Fruit fly (Drosophila melanogaster) whole organism, embryonic: Measurements from ENCODE around the gene CG13893.

Source experiments
- Bdp1 ChIP-seq: fragments of 200-800 bp; sonication (Bioruptor generic); optimal IDR thresholded peaks from 3 replicates; lab custom pipeline; 2016; ENCODE audit warnings: missing biosample characterization, missing genetic modification characterization
- CG10654 ChIP-seq: fragments of 200-800 bp; sonication (Bioruptor generic); optimal IDR thresholded peaks from 2 replicates; lab custom pipeline; 2016; ENCODE audit warnings: missing biosample characterization, missing genetic modification characterization
- CG11085 ChIP-seq: fragments of 200-800 bp; sonication (Bioruptor generic); IDR thresholded peaks from 2 replicates; pipeline ENCODE4 v1.3.6; 2022; ENCODE audit warnings: missing biosample characterization, missing genetic modification characterization
- CG12769 ChIP-seq: fragments of 200-800 bp; sonication (Bioruptor generic); optimal IDR thresholded peaks from 2 replicates; lab custom pipeline; 2019; ENCODE audit warnings: missing biosample characterization, mild to moderate bottlenecking, missing genetic modification characterization, moderate library complexity
- CG13296 ChIP-seq: fragments of 200-800 bp; sonication (Bioruptor generic); optimal IDR thresholded peaks from 3 replicates; lab custom pipeline; 2018; ENCODE audit warnings: missing biosample characterization, mild to moderate bottlenecking, missing genetic modification characterization
- CG13894 ChIP-seq: fragments of 200-800 bp; sonication (Bioruptor generic); optimal IDR thresholded peaks from 3 replicates; lab custom pipeline; 2018; ENCODE audit warnings: missing biosample characterization, mild to moderate bottlenecking, missing genetic modification characterization, moderate library complexity
- CG1602 ChIP-seq: fragments of 200-800 bp; sonication (Bioruptor generic); optimal IDR thresholded peaks from 3 replicates; lab custom pipeline; 2016; ENCODE audit warnings: missing biosample characterization, missing genetic modification characterization
- CG1647 ChIP-seq: fragments of 200-800 bp; sonication (Bioruptor generic); optimal IDR thresholded peaks from 3 replicates; lab custom pipeline; 2016; ENCODE audit warnings: missing biosample characterization, missing genetic modification characterization
- CG18262 ChIP-seq: fragments of 200-800 bp; optimal IDR thresholded peaks from 3 replicates; lab custom pipeline; 2019; ENCODE audit warnings: missing biosample characterization, mild to moderate bottlenecking, missing genetic modification characterization, moderate library complexity
- CG6791 ChIP-seq: fragments of 200-800 bp; sonication (Bioruptor generic); IDR thresholded peaks from 3 replicates; pipeline ENCODE4 v1.3.6; 2022; ENCODE audit warnings: missing biosample characterization, missing genetic modification characterization; ENCODE audit not compliant: partially characterized antibody
- CG7786 ChIP-seq: fragments of 200-800 bp; sonication (Bioruptor generic); optimal IDR thresholded peaks from 2 replicates; lab custom pipeline; 2016; ENCODE audit warnings: missing biosample characterization, missing genetic modification characterization
- CG9215 ChIP-seq: fragments of 200-800 bp; sonication (Bioruptor generic); IDR thresholded peaks from 2 replicates; pipeline ENCODE4 v1.3.6; 2022; ENCODE audit warnings: missing biosample characterization, missing genetic modification characterization
- CG9437 ChIP-seq: fragments of 200-800 bp; sonication (Bioruptor generic); optimal IDR thresholded peaks from 2 replicates; lab custom pipeline; 2018; ENCODE audit warnings: missing biosample characterization, mild to moderate bottlenecking, missing genetic modification characterization
- CG9797 ChIP-seq: fragments of 200-800 bp; sonication (Bioruptor generic); optimal IDR thresholded peaks from 3 replicates; lab custom pipeline; 2018; ENCODE audit warnings: missing biosample characterization, mild to moderate bottlenecking, missing genetic modification characterization
- CHES-1-like ChIP-seq: fragments of 200-800 bp; sonication (Bioruptor generic); optimal IDR thresholded peaks from 2 replicates; lab custom pipeline; 2016; ENCODE audit warnings: missing biosample characterization, missing genetic modification characterization
- CkIIα-i1 ChIP-seq: fragments of 200-800 bp; sonication (Bioruptor generic); IDR thresholded peaks from 2 replicates; pipeline ENCODE4 v1.3.6; 2022; ENCODE audit warnings: missing biosample characterization, missing genetic modification characterization
- Dref ChIP-seq: fragments of 200-800 bp; sonication (Bioruptor generic); IDR thresholded peaks from 2 replicates; pipeline ENCODE4 v1.3.6; 2022; ENCODE audit warnings: missing biosample characterization, missing genetic modification characterization
- Drgx ChIP-seq: fragments of 200-800 bp; sonication (Bioruptor generic); IDR thresholded peaks from 2 replicates; pipeline ENCODE4 v1.3.6; 2022; ENCODE audit warnings: missing biosample characterization, missing genetic modification characterization
- Eip74EF ChIP-seq, 2 experiments: fragments of 200-800 bp in 1 of 2; fragments of >200 bp in 1 of 2; sonication (Bioruptor generic) in 1 of 2; optimal IDR thresholded peaks; 2 replicates each; lab custom pipeline; 2017 to 2019; ENCODE audit warnings: missing biosample characterization in 2 of 2, missing genetic modification characterization in 2 of 2, mild to moderate bottlenecking in 1 of 2, moderate library complexity in 1 of 2
- Fer2 ChIP-seq: fragments of 200-800 bp; sonication (Bioruptor generic); optimal IDR thresholded peaks from 2 replicates; lab custom pipeline; 2018; ENCODE audit warnings: missing biosample characterization, mild to moderate bottlenecking, missing genetic modification characterization, moderate library complexity
- Hand ChIP-seq: fragments of 200-800 bp; sonication (Bioruptor generic); optimal IDR thresholded peaks from 2 replicates; lab custom pipeline; 2017; ENCODE audit warnings: mild to moderate bottlenecking, missing biosample characterization, missing genetic modification reagents, missing genetic modification characterization
- Hr51 ChIP-seq, 2 experiments: fragments of 200-800 bp; sonication (Bioruptor generic); optimal IDR thresholded peaks; 2 replicates in 1 of 2; 3 replicates in 1 of 2; lab custom pipeline; 2016 to 2018; ENCODE audit warnings: missing biosample characterization in 2 of 2, missing genetic modification characterization in 2 of 2, mild to moderate bottlenecking in 1 of 2, moderate library complexity in 1 of 2
- Kr ChIP-seq: fragments of 200-800 bp; sonication (Bioruptor generic); optimal IDR thresholded peaks from 2 replicates; lab custom pipeline; 2017; ENCODE audit warnings: missing biosample characterization, mild to moderate bottlenecking, missing genetic modification characterization
- NFAT ChIP-seq: fragments of 200-800 bp; sonication (Bioruptor generic); IDR thresholded peaks from 2 replicates; pipeline ENCODE4 v1.3.6; 2022; ENCODE audit warnings: missing biosample characterization, missing genetic modification characterization
- Nf-YC ChIP-seq: fragments of 200-800 bp; optimal IDR thresholded peaks from 3 replicates; lab custom pipeline; 2019; ENCODE audit warnings: missing biosample characterization, mild to moderate bottlenecking, missing genetic modification characterization, moderate library complexity
- Sry-δ ChIP-seq: fragments of 200-800 bp; sonication (Bioruptor generic); optimal IDR thresholded peaks from 2 replicates; lab custom pipeline; 2016; ENCODE audit warnings: missing biosample characterization, missing genetic modification characterization
- al ChIP-seq: fragments of 200-800 bp; sonication (Bioruptor generic); IDR thresholded peaks from 2 replicates; pipeline ENCODE4 v1.3.6; 2022; ENCODE audit warnings: missing biosample characterization, missing genetic modification characterization
- btn ChIP-seq: fragments of 200-800 bp; sonication (Bioruptor generic); optimal IDR thresholded peaks from 2 replicates; lab custom pipeline; 2016; ENCODE audit warnings: missing biosample characterization, missing genetic modification characterization
- chinmo ChIP-seq: fragments of 200-800 bp; sonication (Bioruptor generic); IDR thresholded peaks from 4 replicates; pipeline ENCODE4 v1.3.6; 2022; ENCODE audit warnings: missing biosample characterization, missing genetic modification characterization; ENCODE audit not compliant: partially characterized antibody
- ci ChIP-seq: fragments of 200-800 bp; sonication (Bioruptor generic); IDR thresholded peaks from 3 replicates; pipeline ENCODE4 v1.3.6; 2022; ENCODE audit warnings: missing biosample characterization, missing genetic modification characterization
- crol ChIP-seq: fragments of 200-800 bp; sonication (Bioruptor generic); IDR thresholded peaks from 2 replicates; pipeline ENCODE4 v1.3.6; 2022; ENCODE audit warnings: missing biosample characterization, missing genetic modification characterization
- dati ChIP-seq: fragments of 200-800 bp; sonication (Bioruptor generic); IDR thresholded peaks from 2 replicates; pipeline ENCODE4 v1.3.6; 2022; ENCODE audit warnings: missing biosample characterization, missing genetic modification characterization
- dimm ChIP-seq: fragments of 200-800 bp; sonication (Bioruptor generic); IDR thresholded peaks from 2 replicates; pipeline ENCODE4 v1.3.6; 2022; ENCODE audit warnings: missing biosample characterization, missing genetic modification characterization
- dmrt99B ChIP-seq: fragments of 200-800 bp; sonication (Bioruptor generic); optimal IDR thresholded peaks from 2 replicates; lab custom pipeline; 2018; ENCODE audit warnings: missing biosample characterization, mild to moderate bottlenecking, missing genetic modification characterization, moderate library complexity
- ewg ChIP-seq: fragments of 200-800 bp; sonication (Bioruptor generic); optimal IDR thresholded peaks from 3 replicates; lab custom pipeline; 2017; ENCODE audit warnings: mild to moderate bottlenecking, missing biosample characterization, missing genetic modification reagents, missing genetic modification characterization
- mirr ChIP-seq: fragments of 200-800 bp; sonication (Bioruptor generic); optimal IDR thresholded peaks from 3 replicates; lab custom pipeline; 2018; ENCODE audit warnings: missing biosample characterization, mild to moderate bottlenecking, missing genetic modification characterization
- oc ChIP-seq: fragments of 200-800 bp; sonication (Bioruptor generic); optimal IDR thresholded peaks from 2 replicates; lab custom pipeline; 2018; ENCODE audit warnings: missing biosample characterization, mild to moderate bottlenecking, missing genetic modification characterization, moderate library complexity
- pnt ChIP-seq: fragments of 200-800 bp; sonication (Bioruptor generic); optimal IDR thresholded peaks from 3 replicates; lab custom pipeline; 2016; ENCODE audit warnings: missing biosample characterization, missing genetic modification characterization
- prd ChIP-seq, 3 experiments: fragments of >200 bp in 2 of 3; fragments of 200-800 bp in 1 of 3; sonication (Bioruptor generic) in 1 of 3; optimal IDR thresholded peaks in 2 of 3; IDR thresholded peaks in 1 of 3; 2 replicates in 2 of 3; 3 replicates in 1 of 3; pipeline versions ENCODE4 v1.3.6 to Lab custom; 2017 to 2022; ENCODE audit warnings: missing biosample characterization in 1 of 3, missing genetic modification characterization in 1 of 3
- ro ChIP-seq: fragments of 200-800 bp; sonication (Bioruptor generic); IDR thresholded peaks from 2 replicates; pipeline ENCODE4 v1.3.6; 2022; ENCODE audit warnings: missing biosample characterization, missing genetic modification characterization
- schlank ChIP-seq: fragments of 200-800 bp; sonication (Bioruptor generic); optimal IDR thresholded peaks from 2 replicates; lab custom pipeline; 2018; ENCODE audit warnings: missing biosample characterization, mild to moderate bottlenecking, missing genetic modification characterization
- sd ChIP-seq: fragments of 200-800 bp; sonication (Bioruptor generic); optimal IDR thresholded peaks from 3 replicates; lab custom pipeline; 2018; ENCODE audit warnings: missing biosample characterization, mild to moderate bottlenecking, missing genetic modification characterization, moderate library complexity
- sim ChIP-seq: fragments of 200-800 bp; sonication (Bioruptor generic); IDR thresholded peaks from 2 replicates; pipeline ENCODE4 v1.3.6; 2022; ENCODE audit warnings: missing biosample characterization, missing genetic modification characterization
- sisA ChIP-seq: fragments of 200-800 bp; sonication (Bioruptor generic); IDR thresholded peaks from 2 replicates; pipeline ENCODE4 v1.3.6; 2022; ENCODE audit warnings: missing biosample characterization, missing genetic modification characterization
- sqz ChIP-seq: fragments of 200-800 bp; sonication (Bioruptor generic); optimal IDR thresholded peaks from 3 replicates; lab custom pipeline; 2018; ENCODE audit warnings: missing biosample characterization, mild to moderate bottlenecking, missing genetic modification characterization
- ttk ChIP-seq: fragments of 200-800 bp; sonication (Bioruptor generic); IDR thresholded peaks from 2 replicates; pipeline ENCODE4 v2.1.2; 2022; ENCODE audit warnings: missing biosample characterization, missing genetic modification characterization

Gene CG13893

DNA sequence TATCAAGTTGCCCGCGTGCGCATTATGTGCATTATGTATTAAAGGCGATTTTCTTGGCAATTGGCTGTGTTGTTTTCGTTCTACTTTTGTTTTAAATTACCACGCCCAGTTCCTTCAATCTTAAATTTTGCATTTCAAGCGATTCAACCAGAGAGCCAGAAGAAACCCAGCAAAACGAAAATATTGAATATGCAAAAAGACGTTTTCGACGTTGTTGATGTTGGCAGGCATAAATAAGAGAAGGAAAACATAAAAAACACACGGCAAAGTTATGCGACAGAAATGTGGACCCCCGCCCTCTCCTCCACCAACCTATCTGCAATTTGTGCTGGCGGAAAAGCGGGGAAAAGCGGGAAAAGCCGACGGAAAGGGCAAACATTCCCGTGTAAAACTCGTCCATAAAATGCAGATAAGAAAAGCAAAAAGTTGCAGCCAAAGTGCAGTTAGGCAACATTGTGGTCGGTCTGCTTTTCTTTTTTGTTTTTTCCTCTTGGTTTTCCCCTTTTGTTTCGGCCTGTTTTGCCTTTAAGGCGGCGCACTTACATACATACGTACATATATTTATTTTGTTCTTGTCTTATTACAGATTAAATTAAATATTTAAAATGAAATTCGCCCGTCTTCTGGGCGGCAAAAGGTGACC lies 47.8 kb downstream of the CG13893 start:
- no peak for TF ChIP-seq NFAT
- TF ChIP-seq Drgx (GFP tag; lab: Robert Waterston, UW) = peak; percentile 42; the same call in 1 of the 2 replicates
- TF ChIP-seq crol (GFP tag; lab: Robert Waterston, UW) = peak; percentile 44; the same call in 1 of the 2 replicates
- no peak for TF ChIP-seq sqz

DNA sequence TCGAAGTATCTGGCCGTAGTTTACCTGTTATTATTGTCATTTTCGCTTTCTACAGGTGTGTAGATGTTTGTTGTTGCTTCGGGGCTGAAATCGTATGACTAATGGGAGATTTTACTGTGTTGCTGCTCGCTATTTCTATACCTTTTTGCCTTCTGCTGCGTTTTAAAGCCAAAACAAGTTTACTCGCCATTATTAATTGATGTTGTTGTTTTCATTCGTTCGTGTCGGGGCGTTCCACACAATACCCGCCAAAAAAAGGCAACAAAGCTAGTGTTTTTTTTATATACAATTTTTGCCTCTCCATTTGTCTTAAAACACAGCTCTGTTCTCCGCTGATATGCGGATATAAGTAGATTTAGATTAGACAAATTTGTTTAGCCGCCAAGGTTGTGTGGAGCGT lies 48.5 kb downstream of the CG13893 start:
- peak; percentile 51 for TF ChIP-seq CG13894
- no peak for TF ChIP-seq oc (tag; lab: Kevin White, UChicago)
- TF ChIP-seq Eip74EF (GFP tag; optimal IDR thresholded peaks at IDR 0.05; lab: Kevin White, UChicago) = peak in 1 of 2 experiments; percentile 32
- peak; percentile 82; the same call in 1 of the 4 replicates for TF ChIP-seq chinmo (GFP tag; lab: Robert Waterston, UW)
- peak; percentile 9 for TF ChIP-seq mirr (GFP tag; lab: Kevin White, UChicago)
- TF ChIP-seq CG7786 (GFP tag; lab: Kevin White, UChicago) = no peak
- TF ChIP-seq CG12769 (tag; lab: Kevin White, UChicago) = peak; percentile 17
- TF ChIP-seq sd (tag; lab: Kevin White, UChicago) = peak; percentile 47

DNA sequence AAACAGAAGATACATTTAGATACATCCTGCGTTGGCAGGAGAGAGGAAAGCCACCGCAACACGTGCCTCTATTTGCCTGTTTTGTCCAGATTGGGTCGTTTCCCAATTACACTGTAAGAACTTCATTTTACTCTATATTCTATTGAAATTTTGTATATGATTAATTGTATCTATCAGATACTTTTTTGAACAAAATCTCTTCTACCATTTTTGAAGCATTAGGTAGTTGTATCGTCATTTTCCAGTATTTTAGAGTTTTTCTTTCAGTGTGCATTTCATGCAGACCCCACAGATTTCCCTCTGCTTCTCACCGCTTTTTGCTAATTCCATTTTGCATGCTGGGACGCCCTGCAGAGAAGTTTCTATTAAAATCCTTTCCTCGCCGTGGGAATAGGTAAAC lies 49.2 kb downstream of the CG13893 start:
- TF ChIP-seq CHES-1-like (GFP tag; lab: Kevin White, UChicago) (peak; percentile 13), sqz (no peak), CG9437 (GFP tag; lab: Kevin White, UChicago) (no peak), Sry-δ (GFP tag; lab: Kevin White, UChicago) (no peak), al (peak; percentile 29; the same call in 1 of the 2 replicates), sd (tag; lab: Kevin White, UChicago) (peak; percentile 26), Hr51 (GFP tag; optimal IDR thresholded peaks at IDR 0.05; lab: Kevin White, UChicago) (peak in 1 of 2 experiments; percentile 53), CG18262 (tag; lab: Kevin White, UChicago) (peak; percentile 63), ewg (peak; percentile 5), CG1647 (GFP tag; lab: Kevin White, UChicago) (no peak), CkIIα-i1 (no peak), schlank (tag; lab: Kevin White, UChicago) (no peak), ttk (peak; percentile 45; the same call in 1 of the 2 replicates), Hand (peak; percentile 61), Nf-YC (tag; lab: Kevin White, UChicago) (no peak), CG11085 (no peak), pnt (GFP tag; lab: Kevin White, UChicago) (no peak), Kr (GFP tag; lab: Kevin White, UChicago) (no peak), CG6791 (GFP tag; lab: Robert Waterston, UW) (no peak), CG9797 (GFP tag; lab: Kevin White, UChicago) (no peak), dimm (no peak), sisA (GFP tag; lab: Robert Waterston, UW) (peak; percentile 53), dati (no peak), CG1602 (GFP tag; lab: Kevin White, UChicago) (peak; percentile 13), sim (GFP tag; lab: Robert Waterston, UW) (no peak), btn (GFP tag; lab: Kevin White, UChicago) (no peak), prd (optimal IDR thresholded peaks at IDR 0.05; lab: Kevin White, UChicago) (no peak), prd (GFP tag; IDR thresholded peaks at IDR 0.05; lab: Robert Waterston, UW) (peak; percentile 79), CG13296 (no peak), dmrt99B (tag; lab: Kevin White, UChicago) (peak; percentile 64), CG10654 (GFP tag; lab: Kevin White, UChicago) (peak; percentile 30), Dref (GFP tag; lab: Robert Waterston, UW) (no peak), CG9215 (GFP tag; lab: Robert Waterston, UW) (peak; percentile 41; the same call in 1 of the 2 replicates), Fer2 (tag; lab: Kevin White, UChicago) (no peak), Bdp1 (no peak), ci (GFP tag; lab: Robert Waterston, UW) (peak; percentile 48; the same call in 1 of the 3 replicates), ro (GFP tag; lab: Robert Waterston, UW) (no peak)
